Worm (Caenorhabditis elegans): Measurements from ENCODE around the gene ZK682.7.

- TF ChIP-seq F13C5.2 (tag; optimal IDR thresholded peaks at IDR 0.05) (no peak), tbx-11 (GFP tag; IDR thresholded peaks at IDR 0.05) (no peak), aly-1 (tag; optimal IDR thresholded peaks at IDR 0.05) (no peak), B0310.2 (tag; optimal IDR thresholded peaks at IDR 0.05) (no peak), ama-1 (optimal IDR thresholded peaks at IDR 0.05) (no peak), ceh-36 (tag; optimal IDR thresholded peaks at IDR 0.05) (no peak), flt-1 (GFP tag; IDR thresholded peaks at IDR 0.05) (no peak), hmbx-1 (tag; optimal IDR thresholded peaks at IDR 0.05) (no peak), hnd-1 (tag; optimal IDR thresholded peaks at IDR 0.05) (no peak), tra-4 (tag; optimal IDR thresholded peaks at IDR 0.05) (no peak), sea-1 (GFP tag; conservative IDR thresholded peaks at IDR 0.05) (no peak), tbx-37 (GFP tag; conservative IDR thresholded peaks at IDR 0.05) (no peak)
These were observed 13.2 kb upstream of the ZK682.7 start, which contains the start of gene F44A2.3 for ce11 chrV:9305116-9305515.
